Fruit fly (Drosophila melanogaster) whole organism, wandering third instar larva: ENCODE data around the gene CG43095.

ENCODE experiments used
- Abd-B ChIP-seq: fragments of >200 bp; optimal IDR thresholded peaks from 2 replicates; lab custom pipeline; 2017; ENCODE audit warnings: missing biosample characterization, missing genetic modification characterization
- HLH106 ChIP-seq: fragments of 200-800 bp; optimal IDR thresholded peaks from 3 replicates; lab custom pipeline; 2019; ENCODE audit warnings: missing biosample characterization, mild to moderate bottlenecking, missing genetic modification characterization, moderate library complexity
- Hnf4 ChIP-seq: fragments of 200-800 bp; sonication (Bioruptor generic); optimal IDR thresholded peaks from 2 replicates; lab custom pipeline; 2016; ENCODE audit warnings: missing biosample characterization, mild to moderate bottlenecking, missing genetic modification characterization
- brk ChIP-seq: fragments of 200-800 bp; sonication (Bioruptor generic); optimal IDR thresholded peaks from 2 replicates; lab custom pipeline; 2016; ENCODE audit warnings: missing biosample characterization, mild to moderate bottlenecking, missing genetic modification characterization
- dsf ChIP-seq: sonication (Bioruptor generic); optimal IDR thresholded peaks from 2 replicates; lab custom pipeline; 2016; ENCODE audit warnings: missing biosample characterization, missing genetic modification characterization, borderline replicate concordance
- ey ChIP-seq: fragments of 200-800 bp; sonication (Bioruptor generic); optimal IDR thresholded peaks from 2 replicates; lab custom pipeline; 2016; ENCODE audit warnings: missing biosample characterization, missing genetic modification characterization
- h ChIP-seq: fragments of 200-800 bp; sonication (Bioruptor generic); optimal IDR thresholded peaks from 3 replicates; lab custom pipeline; 2016; ENCODE audit warnings: missing biosample characterization, mild to moderate bottlenecking, missing genetic modification characterization
- pan ChIP-seq: fragments of >200 bp; optimal IDR thresholded peaks from 2 replicates; lab custom pipeline; 2017
- psq ChIP-seq: fragments of 200-800 bp; sonication (Bioruptor generic); optimal IDR thresholded peaks from 3 replicates; lab custom pipeline; 2017; ENCODE audit warnings: missing biosample characterization, mild to moderate bottlenecking, missing genetic modification characterization, moderate library complexity
- usp ChIP-seq: fragments of >200 bp; optimal IDR thresholded peaks from 2 replicates; lab custom pipeline; 2017; ENCODE audit warnings: missing biosample characterization, missing genetic modification characterization

DNA sequence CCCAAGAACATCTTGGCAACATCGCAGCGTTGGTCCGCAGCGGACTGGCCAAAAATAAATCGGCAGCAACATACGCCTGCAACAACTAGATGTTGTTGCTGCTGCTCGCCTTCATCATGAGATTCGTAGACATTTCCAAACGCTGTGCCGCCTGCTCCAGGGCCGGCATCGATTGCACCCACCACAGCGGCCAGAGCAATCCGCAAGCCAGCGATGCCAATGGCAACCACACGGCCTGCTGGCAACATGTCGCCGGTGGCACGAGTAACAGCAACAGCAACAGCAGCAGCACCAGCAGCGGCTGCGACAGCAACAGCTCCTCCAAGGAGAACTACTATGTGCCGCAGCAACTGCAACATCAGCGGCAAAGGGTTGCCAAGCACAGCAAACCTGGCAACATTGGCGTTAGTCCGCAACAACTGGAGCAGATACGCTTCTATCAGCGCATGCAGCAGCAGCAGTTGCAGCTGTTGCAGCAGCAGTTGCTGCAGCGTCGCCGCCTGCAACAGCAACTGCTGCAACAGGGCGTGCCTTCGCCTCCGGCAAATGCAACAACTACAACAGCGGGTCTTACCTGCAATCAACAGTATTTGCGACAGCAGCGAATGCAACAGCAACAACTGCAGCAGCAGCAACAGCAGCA lies 13.2 kb upstream of the CG43095 start:
- TF ChIP-seq ey (GFP tag; lab: Kevin White, UChicago) = no peak
- TF ChIP-seq dsf (GFP tag; lab: Kevin White, UChicago) = no peak
- TF ChIP-seq brk (GFP tag; lab: Kevin White, UChicago) = no peak
- no peak for TF ChIP-seq Hnf4
- TF ChIP-seq usp (GFP tag; lab: Kevin White, UChicago) = no peak
- TF ChIP-seq Abd-B = no peak
- TF ChIP-seq pan (lab: Kevin White, UChicago) = no peak
- TF ChIP-seq HLH106 = no peak
- TF ChIP-seq psq = no peak
- no peak for TF ChIP-seq h (GFP tag; lab: Kevin White, UChicago)
